Fruit fly (Drosophila melanogaster) whole organism, pupa: ENCODE data around the gene aux.

Experiments used
- CG13204 ChIP-seq: fragments of 200-800 bp; sonication (Bioruptor generic); optimal IDR thresholded peaks from 2 replicates; lab custom pipeline; 2018; ENCODE audit warnings: missing biosample characterization, mild to moderate bottlenecking, missing genetic modification characterization, moderate library complexity
- CG8301 ChIP-seq: fragments of 200-800 bp; sonication (Bioruptor generic); optimal IDR thresholded peaks from 2 replicates; lab custom pipeline; 2018; ENCODE audit warnings: missing biosample characterization, mild to moderate bottlenecking, missing genetic modification characterization
- D1 ChIP-seq: fragments of 200-800 bp; sonication (Bioruptor generic); optimal IDR thresholded peaks from 2 replicates; lab custom pipeline; 2018; ENCODE audit warnings: missing biosample characterization, mild to moderate bottlenecking, missing genetic modification characterization, moderate library complexity
- EcR ChIP-seq: fragments of 200-800 bp; sonication (Bioruptor generic); optimal IDR thresholded peaks from 3 replicates; lab custom pipeline; 2019; ENCODE audit warnings: missing biosample characterization, missing genetic modification characterization, mild to moderate bottlenecking, moderate library complexity, missing genetic modification reagents
- Ets98B ChIP-seq: fragments of 200-800 bp; sonication (Bioruptor generic); IDR thresholded peaks from 2 replicates; pipeline ENCODE4 v1.3.6; 2022; ENCODE audit warnings: missing biosample characterization, missing genetic modification characterization
- Pif1A ChIP-seq: fragments of 200-800 bp; sonication (Bioruptor generic); optimal IDR thresholded peaks from 3 replicates; lab custom pipeline; 2016; ENCODE audit warnings: missing biosample characterization, missing genetic modification characterization
- Snoo ChIP-seq: fragments of 200-800 bp; sonication (Bioruptor generic); optimal IDR thresholded peaks from 3 replicates; lab custom pipeline; 2017; ENCODE audit warnings: missing biosample characterization, mild to moderate bottlenecking, missing genetic modification characterization, inconsistent platforms
- fd96Ca ChIP-seq: fragments of 200-800 bp; sonication (Bioruptor generic); IDR thresholded peaks from 3 replicates; pipeline ENCODE4 v1.3.6; 2022; ENCODE audit warnings: missing biosample characterization, missing genetic modification characterization
- gl ChIP-seq: fragments of 200-800 bp; sonication (Bioruptor generic); optimal IDR thresholded peaks from 2 replicates; lab custom pipeline; 2018; ENCODE audit warnings: missing biosample characterization, mild to moderate bottlenecking, missing genetic modification characterization
- rn ChIP-seq: fragments of 200-800 bp; sonication (Bioruptor generic); IDR thresholded peaks from 2 replicates; pipeline ENCODE4 v1.3.6; 2022; ENCODE audit warnings: missing biosample characterization, missing genetic modification characterization

DNA sequence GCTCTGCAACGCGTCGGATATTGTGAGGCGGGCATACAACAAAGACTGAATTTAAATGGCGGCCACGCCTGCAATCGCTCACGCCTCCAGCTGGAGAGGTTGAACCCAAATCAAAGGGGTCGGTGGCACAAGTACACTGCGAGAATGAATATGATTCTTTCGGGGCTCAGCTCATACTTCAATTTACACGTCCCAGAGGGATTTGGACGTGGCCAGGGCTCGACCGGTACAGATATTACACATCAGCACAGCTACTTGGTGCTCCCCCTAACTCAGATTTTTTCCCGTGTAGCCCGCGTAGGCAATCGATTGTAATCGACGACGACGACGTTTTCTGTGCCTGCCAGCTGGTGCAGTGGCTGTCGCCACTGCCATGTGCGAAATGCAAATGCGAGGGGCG lies 2.5 kb downstream of the aux start:
- peak; percentile 84 for TF ChIP-seq Snoo
- peak; percentile 6 for TF ChIP-seq D1
- TF ChIP-seq Ets98B (GFP tag; lab: Robert Waterston, UW), result peak; percentile 94
- peak; percentile 70 for TF ChIP-seq CG13204 (GFP tag; lab: Kevin White, UChicago)
- TF ChIP-seq CG8301, result peak; percentile 73
- peak; percentile 81 for TF ChIP-seq gl (tag; lab: Kevin White, UChicago)
- peak; percentile 93 for TF ChIP-seq EcR (GFP tag; lab: Kevin White, UChicago)
- TF ChIP-seq Pif1A (GFP tag; lab: Kevin White, UChicago), result peak; percentile 93
- TF ChIP-seq fd96Ca (GFP tag; lab: Robert Waterston, UW), result peak; percentile 97
- peak; percentile 93 for TF ChIP-seq rn
